Worm (Caenorhabditis elegans) whole organism, L4 larva: ENCODE data around the gene Y4C6B.2.
"Not testable (repeated sequence)": the region's sequence is repeated elsewhere in the genome, so short reads cannot be mapped to it uniquely, and the experiment has no call there.

Experiments
- ZK337.2 ChIP-seq: fragments of 200-800 bp; sonication (Bioruptor generic); IDR thresholded peaks from 2 replicates; pipeline ENCODE4 v1.3.6; 2022; ENCODE audit warnings: missing genetic modification reagents, missing genetic modification characterization, missing compliant biosample characterization
- lsy-2 ChIP-seq, 2 experiments: fragments of 150-350 bp in 1 of 2; sonication (generic microtip) in 1 of 2; optimal IDR thresholded peaks; 2 replicates each; lab custom pipeline; 2014 to 2017; ENCODE audit warnings: missing biosample characterization in 2 of 2, missing genetic modification characterization in 2 of 2
- ztf-11 ChIP-seq: fragments of 150-350 bp; optimal IDR thresholded peaks from 2 replicates; lab custom pipeline; 2014; ENCODE audit warnings: missing biosample characterization, missing genetic modification characterization

DNA sequence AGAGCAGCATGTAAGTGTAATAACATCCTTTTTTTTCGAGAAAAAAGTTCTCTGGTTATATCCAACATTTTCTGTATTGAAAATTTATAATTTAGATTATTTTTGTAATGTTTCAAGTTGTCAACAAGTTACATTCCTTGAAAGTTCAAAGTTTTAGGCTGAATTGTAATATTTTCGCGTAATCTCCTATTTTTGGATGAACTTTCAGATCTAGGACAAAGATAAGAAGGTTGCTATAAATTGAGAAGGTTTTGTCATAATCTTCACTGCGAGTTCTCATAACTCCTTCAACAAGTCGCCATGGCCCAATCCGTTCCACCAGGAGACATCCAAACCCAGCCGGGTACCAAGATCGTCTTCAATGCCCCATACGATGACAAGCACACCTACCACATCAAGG lies 23.2 kb upstream of the Y4C6B.2 start, which contains the start of gene msp-65:
- TF ChIP-seq ZK337.2 (GFP tag; lab: Robert Waterston, UW); lsy-2 (tag; optimal IDR thresholded peaks at IDR 0.05; lab: Kevin White, UChicago); ztf-11 (tag; lab: Kevin White, UChicago): not testable (repeated sequence)
